ENCODE assay signal across 6 worm cellular contexts in genomic region chrIV:17233494-17233893, ce11.
TF ChIP-seq lines count a peak whose summit lies in the region.

No protein-coding gene starts in this region.

TF ChIP-seq in whole organism, L1 larva, 84 proteins besides CTCF, POLR2A, EP300 and RAD21:
- TF ChIP-seq nhr-76 (tag; optimal IDR thresholded peaks at IDR 0.05; lab: Kevin White, UChicago) (no peak), fkh-10 (GFP tag; optimal IDR thresholded peaks at IDR 0.05; lab: Kevin White, UChicago) (peak; percentile 79), unc-98 (GFP tag; IDR thresholded peaks at IDR 0.05; lab: Robert Waterston, UW) (no peak), lin-14 (GFP tag; optimal IDR thresholded peaks at IDR 0.05; lab: Kevin White, UChicago) (peak; percentile 57), ces-1 (GFP tag; optimal IDR thresholded peaks at IDR 0.05; lab: Kevin White, UChicago) (peak; percentile 30), efl-1 (optimal IDR thresholded peaks at IDR 0.05; lab: Kevin White, UChicago) (no peak), efl-1 (GFP tag; optimal IDR thresholded peaks at IDR 0.05 in 1 of 2; lab: Kevin White, UChicago) (peak in 1 of 2 experiments; percentile 6)

TF ChIP-seq in whole organism, L2 larva, 48 proteins besides CTCF, POLR2A, EP300 and RAD21:
- no peak for TF ChIP-seq Y55F3AM.14 (GFP tag; optimal IDR thresholded peaks at IDR 0.05; lab: Kevin White, UChicago)
- TF ChIP-seq ZK546.5 (tag; optimal IDR thresholded peaks at IDR 0.05; lab: Kevin White, UChicago): no peak
- TF ChIP-seq nhr-23 (tag; optimal IDR thresholded peaks at IDR 0.05; lab: Kevin White, UChicago): no peak
- TF ChIP-seq fos-1 (tag; optimal IDR thresholded peaks at IDR 0.05; lab: Kevin White, UChicago): no peak
- TF ChIP-seq nhr-237 (tag; optimal IDR thresholded peaks at IDR 0.05; lab: Kevin White, UChicago): no peak
- peak; percentile 3 for TF ChIP-seq C34F6.9 (tag; optimal IDR thresholded peaks at IDR 0.05; lab: Kevin White, UChicago)
- no peak for TF ChIP-seq gmeb-1 (tag; optimal IDR thresholded peaks at IDR 0.05; lab: Kevin White, UChicago)
- TF ChIP-seq nhr-6 (tag; optimal IDR thresholded peaks at IDR 0.05; lab: Kevin White, UChicago): no peak
- TF ChIP-seq nhr-11 (tag; optimal IDR thresholded peaks at IDR 0.05; lab: Kevin White, UChicago): no peak
TF ChIP-seq in whole organism, L2 larva: peak in this region for 1.

TF ChIP-seq in whole organism, L3 larva, 47 proteins besides CTCF, POLR2A, EP300 and RAD21:
- TF ChIP-seq lin-39 (tag; optimal IDR thresholded peaks at IDR 0.05; lab: Kevin White, UChicago): no peak
- TF ChIP-seq fkh-10 (GFP tag; optimal IDR thresholded peaks at IDR 0.05; lab: Kevin White, UChicago): peak; percentile 87
- TF ChIP-seq ama-1 (optimal IDR thresholded peaks at IDR 0.05; lab: Kevin White, UChicago): no peak
- TF ChIP-seq egl-27 (tag; optimal IDR thresholded peaks at IDR 0.05; lab: Kevin White, UChicago): no peak
TF ChIP-seq in whole organism, L3 larva: peak in this region for 1.

TF ChIP-seq in whole organism, L4 larva, 104 proteins besides CTCF, POLR2A, EP300 and RAD21:
- TF ChIP-seq nhr-237 (tag; optimal IDR thresholded peaks at IDR 0.05; lab: Kevin White, UChicago) (no peak), ces-1 (GFP tag; optimal IDR thresholded peaks at IDR 0.05; lab: Kevin White, UChicago) (peak; percentile 77), duxl-1 (tag; optimal IDR thresholded peaks at IDR 0.05; lab: Kevin White, UChicago; ENCODE audit: poor library complexity) (no peak), set-16 (GFP tag; IDR thresholded peaks at IDR 0.05; lab: Robert Waterston, UW) (no peak), fkh-10 (GFP tag; optimal IDR thresholded peaks at IDR 0.05; lab: Kevin White, UChicago) (peak; percentile 75)

TF ChIP-seq in whole organism, late embryonic, 69 proteins besides CTCF, POLR2A, EP300 and RAD21:
- TF ChIP-seq unc-42 (tag; optimal IDR thresholded peaks at IDR 0.05; lab: Kevin White, UChicago) (peak; percentile 94), che-1 (tag; optimal IDR thresholded peaks at IDR 0.05; lab: Kevin White, UChicago) (no peak)

TF ChIP-seq in whole organism, mixed stage, embryonic, 35 proteins besides CTCF, POLR2A, EP300 and RAD21:
- TF ChIP-seq ces-1 (GFP tag; optimal IDR thresholded peaks at IDR 0.05; lab: Kevin White, UChicago) (peak; percentile 91), lin-13 (tag; optimal IDR thresholded peaks at IDR 0.05; lab: Kevin White, UChicago) (no peak)

Comparison
In these comparisons a context has a peak if more than half of its experiments do, and no peak if none do; other contexts are left out.
1. Of the 29 proteins assayed by ChIP-seq in both whole organism, L4 larva and whole organism, L1 larva: peak only in whole organism, L4 larva: none; only in whole organism, L1 larva: none; in both: ces-1 and fkh-10; in neither: 27.